Worm (Caenorhabditis elegans) whole organism, L4 larva: Measurements from ENCODE around the gene Y50D7A.8.
A peak's percentile ranks its signal among the peaks of the same experiment; 100 is the strongest.

Experiments used
- F26F4.8 ChIP-seq: fragments of 200-800 bp; sonication (Bioruptor generic); conservative IDR thresholded peaks from 2 replicates; pipeline ENCODE4 v1.3.6; 2022; ENCODE audit warnings: missing genetic modification characterization, missing compliant biosample characterization
- F37D6.2 ChIP-seq: sonication (generic microtip); optimal IDR thresholded peaks from 2 replicates; lab custom pipeline; 2016; ENCODE audit warnings: mild to moderate bottlenecking, missing genetic modification characterization, missing compliant biosample characterization
- Y105C5A.15 ChIP-seq: fragments of 200-800 bp; sonication (Bioruptor generic); IDR thresholded peaks from 2 replicates; pipeline ENCODE4 v1.3.6; 2022; ENCODE audit warnings: missing genetic modification characterization, missing compliant biosample characterization
- Y48G9A.11 ChIP-seq: fragments of 200-800 bp; sonication (Bioruptor generic); IDR thresholded peaks from 2 replicates; pipeline ENCODE4 v1.3.6; 2022; ENCODE audit warnings: missing genetic modification reagents, missing genetic modification characterization, missing compliant biosample characterization
- Y5F2A.4 ChIP-seq: fragments of 200-800 bp; sonication (Bioruptor generic); optimal IDR thresholded peaks from 2 replicates; lab custom pipeline; 2018; ENCODE audit warnings: mild to moderate bottlenecking, missing genetic modification characterization, missing compliant biosample characterization
- ZK546.5 ChIP-seq, 2 experiments: sonication (generic microtip); optimal IDR thresholded peaks; 2 replicates each; lab custom pipeline; 2017; ENCODE audit warnings: missing biosample characterization in 2 of 2, missing genetic modification characterization in 2 of 2
- ama-1 ChIP-seq: fragments of 150-350 bp; optimal IDR thresholded peaks from 2 replicates; lab custom pipeline; 2014; ENCODE audit warnings: inconsistent platforms, mixed read lengths
- ceh-20 ChIP-seq: fragments of 200-800 bp; sonication (Bioruptor generic); IDR thresholded peaks from 2 replicates; pipeline ENCODE4 v1.3.6; 2022; ENCODE audit warnings: missing genetic modification reagents, missing genetic modification characterization, missing compliant biosample characterization
- ceh-32 ChIP-seq: sonication (generic microtip); optimal IDR thresholded peaks from 2 replicates; lab custom pipeline; 2016; ENCODE audit warnings: mild to moderate bottlenecking, missing genetic modification characterization, missing compliant biosample characterization; ENCODE audit not compliant: poor library complexity
- ctbp-1 ChIP-seq: fragments of 200-800 bp; sonication (Bioruptor generic); IDR thresholded peaks from 2 replicates; pipeline ENCODE4 v1.3.6; 2022; ENCODE audit warnings: missing genetic modification reagents, missing genetic modification characterization, missing compliant biosample characterization
- daf-16 ChIP-seq, 3 experiments: sonication (generic microtip); optimal IDR thresholded peaks; 2 replicates each; lab custom pipeline; 2016 to 2017; ENCODE audit warnings: missing genetic modification characterization in 3 of 3, missing genetic modification reagents in 3 of 3, mild to moderate bottlenecking in 2 of 3, missing compliant biosample characterization in 2 of 3, missing biosample characterization in 1 of 3, moderate library complexity in 1 of 3
- daf-19 ChIP-seq: fragments of 200-800 bp; sonication (Bioruptor generic); conservative IDR thresholded peaks from 2 replicates; pipeline ENCODE4 v1.3.6; 2022; ENCODE audit warnings: missing genetic modification characterization, missing compliant biosample characterization
- dmd-9 ChIP-seq: fragments of 200-800 bp; sonication (Bioruptor generic); IDR thresholded peaks from 2 replicates; pipeline ENCODE4 v1.3.6; 2022; ENCODE audit warnings: missing genetic modification reagents, missing genetic modification characterization, missing compliant biosample characterization
- dpl-1 ChIP-seq: fragments of 150-350 bp; optimal IDR thresholded peaks from 2 replicates; lab custom pipeline; 2014; ENCODE audit warnings: missing biosample characterization, missing genetic modification reagents, missing genetic modification characterization
- duxl-1 ChIP-seq: sonication (generic microtip); optimal IDR thresholded peaks from 2 replicates; lab custom pipeline; 2016; ENCODE audit warnings: mild to moderate bottlenecking, missing genetic modification characterization, moderate library complexity, missing compliant biosample characterization; ENCODE audit not compliant: poor library complexity
- dve-1 ChIP-seq: sonication (generic microtip); optimal IDR thresholded peaks from 2 replicates; lab custom pipeline; 2017; ENCODE audit warnings: antibody characterized with exemption, mild to moderate bottlenecking, missing genetic modification characterization, missing compliant biosample characterization; ENCODE audit not compliant: insufficient read depth
- egl-27 ChIP-seq: sonication (generic microtip); optimal IDR thresholded peaks from 3 replicates; lab custom pipeline; 2017; ENCODE audit warnings: missing biosample characterization, missing genetic modification reagents, missing genetic modification characterization
- egl-43 ChIP-seq: fragments of 200-800 bp; sonication (Bioruptor generic); IDR thresholded peaks from 2 replicates; pipeline ENCODE4 v1.3.6; 2022; ENCODE audit warnings: missing genetic modification reagents, missing genetic modification characterization, missing compliant biosample characterization
- fkh-10 ChIP-seq: fragments of 150-350 bp; optimal IDR thresholded peaks from 2 replicates; lab custom pipeline; 2014; ENCODE audit warnings: missing biosample characterization, missing genetic modification reagents, missing genetic modification characterization
- fos-1 ChIP-seq: fragments of 150-350 bp; optimal IDR thresholded peaks from 2 replicates; lab custom pipeline; 2014; ENCODE audit warnings: missing biosample characterization, missing genetic modification characterization
- gei-8 ChIP-seq: fragments of 200-800 bp; sonication (Bioruptor generic); optimal IDR thresholded peaks from 2 replicates; lab custom pipeline; 2018; ENCODE audit warnings: mild to moderate bottlenecking, missing genetic modification characterization, missing compliant biosample characterization
- hlh-11 ChIP-seq: fragments of 200-800 bp; sonication (Bioruptor generic); optimal IDR thresholded peaks from 2 replicates; lab custom pipeline; 2018; ENCODE audit warnings: mild to moderate bottlenecking, missing genetic modification characterization, missing compliant biosample characterization
- hlh-30 ChIP-seq: sonication (generic microtip); optimal IDR thresholded peaks from 2 replicates; lab custom pipeline; 2017; ENCODE audit warnings: antibody characterized with exemption, mild to moderate bottlenecking, missing genetic modification characterization, missing compliant biosample characterization; ENCODE audit not compliant: insufficient read depth
- hmg-1.1 ChIP-seq: fragments of 200-800 bp; sonication (Bioruptor generic); IDR thresholded peaks from 2 replicates; pipeline ENCODE4 v1.3.6; 2022; ENCODE audit warnings: missing genetic modification reagents, missing genetic modification characterization, missing compliant biosample characterization
- lin-15B ChIP-seq: fragments of 150-350 bp; sonication (generic microtip); optimal IDR thresholded peaks from 3 replicates; lab custom pipeline; 2014; ENCODE audit warnings: missing biosample characterization, missing genetic modification characterization
- lin-38 ChIP-seq: fragments of 200-800 bp; sonication (Bioruptor generic); IDR thresholded peaks from 2 replicates; pipeline ENCODE4 v1.3.6; 2022; ENCODE audit warnings: missing genetic modification reagents, missing genetic modification characterization, missing compliant biosample characterization
- mdt-29 ChIP-seq: fragments of 200-800 bp; sonication (Bioruptor generic); IDR thresholded peaks from 2 replicates; pipeline ENCODE4 v1.3.6; 2022; ENCODE audit warnings: missing genetic modification reagents, missing genetic modification characterization, missing compliant biosample characterization
- mxl-3 ChIP-seq: fragments of 200-800 bp; sonication (Bioruptor generic); optimal IDR thresholded peaks from 2 replicates; lab custom pipeline; 2018; ENCODE audit warnings: mild to moderate bottlenecking, missing genetic modification characterization, missing compliant biosample characterization
- nhr-10 ChIP-seq: fragments of 150-350 bp; optimal IDR thresholded peaks from 2 replicates; lab custom pipeline; 2014; ENCODE audit warnings: missing biosample characterization, missing genetic modification characterization
- nhr-102 ChIP-seq: sonication (generic microtip); optimal IDR thresholded peaks from 2 replicates; lab custom pipeline; 2016; ENCODE audit warnings: mild to moderate bottlenecking, missing genetic modification characterization, moderate library complexity, missing compliant biosample characterization
- nhr-11 ChIP-seq: fragments of 150-350 bp; optimal IDR thresholded peaks from 2 replicates; lab custom pipeline; 2014; ENCODE audit warnings: missing biosample characterization, missing genetic modification characterization
- nhr-111 ChIP-seq: fragments of 200-800 bp; sonication (Bioruptor generic); optimal IDR thresholded peaks from 2 replicates; lab custom pipeline; 2018; ENCODE audit warnings: mild to moderate bottlenecking, missing genetic modification characterization, missing compliant biosample characterization
- nhr-25 ChIP-seq: sonication (generic microtip); optimal IDR thresholded peaks from 2 replicates; lab custom pipeline; 2017; ENCODE audit warnings: missing genetic modification characterization, mild to moderate bottlenecking, missing compliant biosample characterization, antibody characterized with exemption, moderate library complexity, borderline replicate concordance; ENCODE audit not compliant: insufficient read depth
- nhr-28 ChIP-seq: fragments of 150-350 bp; optimal IDR thresholded peaks from 2 replicates; lab custom pipeline; 2014; ENCODE audit warnings: missing biosample characterization, missing genetic modification characterization
- nhr-48 ChIP-seq: sonication (generic microtip); optimal IDR thresholded peaks from 2 replicates; lab custom pipeline; 2016; ENCODE audit warnings: mild to moderate bottlenecking, missing genetic modification characterization, missing compliant biosample characterization
- nhr-6 ChIP-seq: fragments of 150-350 bp; optimal IDR thresholded peaks from 2 replicates; lab custom pipeline; 2014; ENCODE audit warnings: missing biosample characterization, missing genetic modification characterization
- pha-4 ChIP-seq, 2 experiments: fragments of 150-350 bp in 1 of 2; fragments of 200-800 bp in 1 of 2; sonication (Bioruptor generic) in 1 of 2; IDR thresholded peaks in 1 of 2; optimal IDR thresholded peaks in 1 of 2; 2 replicates each; pipeline versions ENCODE4 v1.3.6 to Lab custom; 2014 to 2022; ENCODE audit warnings: missing genetic modification characterization in 2 of 2, missing genetic modification reagents in 2 of 2, missing biosample characterization in 1 of 2, missing compliant biosample characterization in 1 of 2
- pqm-1 ChIP-seq: sonication (generic microtip); optimal IDR thresholded peaks from 2 replicates; lab custom pipeline; 2017; ENCODE audit warnings: missing biosample characterization, missing genetic modification characterization
- set-16 ChIP-seq: fragments of 200-800 bp; sonication (Bioruptor generic); IDR thresholded peaks from 2 replicates; pipeline ENCODE4 v1.3.6; 2022; ENCODE audit warnings: missing genetic modification reagents, missing genetic modification characterization, missing compliant biosample characterization
- skn-1 ChIP-seq: fragments of 150-350 bp; optimal IDR thresholded peaks from 2 replicates; lab custom pipeline; 2014; ENCODE audit warnings: missing biosample characterization, missing genetic modification characterization
- spr-1 ChIP-seq: sonication (generic microtip); optimal IDR thresholded peaks from 2 replicates; lab custom pipeline; 2016; ENCODE audit warnings: mild to moderate bottlenecking, missing genetic modification characterization, missing compliant biosample characterization
- tra-1 ChIP-seq: fragments of 200-800 bp; sonication (Bioruptor generic); IDR thresholded peaks from 2 replicates; pipeline ENCODE4 v1.3.6; 2022; ENCODE audit warnings: missing genetic modification reagents, missing genetic modification characterization, missing compliant biosample characterization
- unc-130 ChIP-seq: sonication (generic microtip); optimal IDR thresholded peaks from 2 replicates; lab custom pipeline; 2016; ENCODE audit warnings: missing genetic modification reagents, missing genetic modification characterization, missing compliant biosample characterization
- unc-39 ChIP-seq: sonication (generic microtip); optimal IDR thresholded peaks from 2 replicates; lab custom pipeline; 2017; ENCODE audit warnings: missing biosample characterization, missing genetic modification characterization
- zag-1 ChIP-seq: fragments of 150-350 bp; optimal IDR thresholded peaks from 2 replicates; lab custom pipeline; 2014; ENCODE audit warnings: missing biosample characterization, missing genetic modification characterization
- zip-11 ChIP-seq: fragments of 200-800 bp; sonication (Bioruptor generic); IDR thresholded peaks from 2 replicates; pipeline ENCODE4 v1.3.6; 2022; ENCODE audit warnings: missing genetic modification characterization, missing compliant biosample characterization
- zip-2 ChIP-seq: fragments of 150-350 bp; optimal IDR thresholded peaks from 2 replicates; lab custom pipeline; 2014; ENCODE audit warnings: missing biosample characterization, missing genetic modification characterization
- ztf-11 ChIP-seq: fragments of 150-350 bp; optimal IDR thresholded peaks from 2 replicates; lab custom pipeline; 2014; ENCODE audit warnings: missing biosample characterization, missing genetic modification characterization
- ztf-7 ChIP-seq: fragments of 150-350 bp; optimal IDR thresholded peaks from 2 replicates; lab custom pipeline; 2014; ENCODE audit warnings: missing biosample characterization, missing genetic modification characterization

Y50D7A.8 gene

DNA sequence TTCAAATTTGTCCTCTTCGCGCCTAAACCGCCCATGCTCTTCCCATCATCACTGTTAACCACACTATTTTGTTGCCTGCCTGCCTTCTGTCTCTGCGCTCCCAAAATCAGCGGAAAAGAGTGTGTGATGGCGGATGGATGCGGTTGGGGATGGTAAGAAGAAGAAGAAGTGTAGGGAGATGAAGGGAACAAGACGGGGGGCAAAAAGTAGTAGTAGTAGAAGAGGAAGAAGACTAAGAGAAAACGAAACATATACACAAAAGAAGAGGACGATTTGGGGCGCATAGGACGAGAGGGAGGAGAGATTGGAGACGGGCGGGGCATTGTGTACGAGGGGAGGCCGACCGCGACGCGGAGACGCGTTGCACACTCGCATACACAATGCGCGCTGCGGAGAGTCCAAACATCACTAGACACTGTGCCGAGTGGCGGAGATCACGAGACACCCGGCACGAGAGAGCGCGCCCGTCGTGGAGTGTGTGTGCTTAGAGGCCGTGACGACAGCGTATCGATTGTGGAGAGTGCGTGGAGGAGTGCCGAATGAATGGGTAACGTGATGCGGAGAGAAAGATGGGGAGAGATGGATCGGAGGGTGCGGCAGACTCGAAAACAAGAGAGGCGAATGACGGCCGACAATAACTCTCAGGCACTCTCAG is 6.6 kb upstream of the Y50D7A.8 start (continued):
- TF ChIP-seq tra-1 (GFP tag; lab: Robert Waterston, UW), result peak; percentile 91
- TF ChIP-seq hmg-1.1 (GFP tag; lab: Robert Waterston, UW), result peak; percentile 97
- peak; percentile 100 for TF ChIP-seq set-16 (GFP tag; lab: Robert Waterston, UW)
- TF ChIP-seq ctbp-1 (GFP tag; lab: Robert Waterston, UW), result peak; percentile 94
- TF ChIP-seq zip-2 (tag; lab: Kevin White, UChicago), result peak; percentile 41
- TF ChIP-seq nhr-111, result no peak
- TF ChIP-seq ceh-32 (tag; lab: Kevin White, UChicago), result peak; percentile 31
- TF ChIP-seq fkh-10 (GFP tag; lab: Kevin White, UChicago), result peak; percentile 17
- peak; percentile 95 for TF ChIP-seq ceh-20 (GFP tag; lab: Robert Waterston, UW)
- TF ChIP-seq egl-27 (tag; lab: Kevin White, UChicago), result no peak
- TF ChIP-seq nhr-25 (tag; lab: Kevin White, UChicago), result peak; percentile 90
- TF ChIP-seq dve-1, result peak; percentile 82
- 0 out of 2 replicates have a peak, but pooled peaks have one; percentile 42 for TF ChIP-seq zip-11
- peak; percentile 51 to 61 for TF ChIP-seq daf-16 (GFP tag; optimal IDR thresholded peaks at IDR 0.05; lab: Kevin White, UChicago)
- peak; percentile 78 for TF ChIP-seq daf-16 (tag; optimal IDR thresholded peaks at IDR 0.05; lab: Kevin White, UChicago)
- TF ChIP-seq unc-39, result no peak
- peak; percentile 94 for TF ChIP-seq ama-1
- peak; percentile 99 for TF ChIP-seq hlh-11 (tag; lab: Kevin White, UChicago)
- TF ChIP-seq skn-1, result peak; percentile 48
- TF ChIP-seq dpl-1 (GFP tag; lab: Kevin White, UChicago), result peak; percentile 52
- no peak for TF ChIP-seq lin-15B
- TF ChIP-seq nhr-48, result peak; percentile 92
- TF ChIP-seq spr-1 (tag; lab: Kevin White, UChicago), result peak; percentile 89
- peak; percentile 93 for TF ChIP-seq mdt-29 (GFP tag; lab: Robert Waterston, UW)
- TF ChIP-seq nhr-28, result peak; percentile 89
- peak; percentile 79 for TF ChIP-seq Y5F2A.4
- peak; percentile 77 for TF ChIP-seq nhr-11 (tag; lab: Kevin White, UChicago)
- TF ChIP-seq hlh-30 (tag; lab: Kevin White, UChicago), result peak; percentile 100
- peak; percentile 83 for TF ChIP-seq gei-8
- TF ChIP-seq nhr-10 (tag; lab: Kevin White, UChicago), result peak; percentile 94
- TF ChIP-seq pha-4 (GFP tag; IDR thresholded peaks at IDR 0.05; lab: Robert Waterston, UW), result peak; percentile 80
- no peak for TF ChIP-seq pha-4 (tag; optimal IDR thresholded peaks at IDR 0.05; lab: Kevin White, UChicago)
- TF ChIP-seq unc-130 (GFP tag; lab: Kevin White, UChicago), result no peak
- no peak for TF ChIP-seq Y105C5A.15 (GFP tag; lab: Robert Waterston, UW)
- TF ChIP-seq ztf-7 (tag; lab: Kevin White, UChicago), result peak; percentile 83
- no peak for TF ChIP-seq zag-1
- TF ChIP-seq fos-1 (tag; lab: Kevin White, UChicago), result no peak
- peak; percentile 83 for TF ChIP-seq lin-38 (GFP tag; lab: Robert Waterston, UW)
- TF ChIP-seq ztf-11 (tag; lab: Kevin White, UChicago), result no peak
- TF ChIP-seq egl-43 (GFP tag; lab: Robert Waterston, UW), result peak; percentile 91
- peak; percentile 56 for TF ChIP-seq duxl-1
- 0 out of 2 replicates have a peak, but pooled peaks have one; percentile 7 for TF ChIP-seq daf-19 (GFP tag; lab: Robert Waterston, UW)
- peak; percentile 73 for TF ChIP-seq dmd-9 (GFP tag; lab: Robert Waterston, UW)
- peak; percentile 78 for TF ChIP-seq nhr-6 (tag; lab: Kevin White, UChicago)
- peak; percentile 87 for TF ChIP-seq nhr-102
- TF ChIP-seq F26F4.8 (GFP tag; lab: Robert Waterston, UW), result no peak
- peak; percentile 90 for TF ChIP-seq F37D6.2 (tag; lab: Kevin White, UChicago)
- TF ChIP-seq mxl-3 (GFP tag; lab: Kevin White, UChicago), result peak; percentile 91
- TF ChIP-seq Y48G9A.11 (GFP tag; lab: Robert Waterston, UW), result no peak
- peak in 1 of 2 experiments; percentile 43 for TF ChIP-seq ZK546.5 (tag; optimal IDR thresholded peaks at IDR 0.05; lab: Kevin White, UChicago)
- peak; percentile 57 for TF ChIP-seq pqm-1 (tag; lab: Kevin White, UChicago)
